Worm (Caenorhabditis elegans) whole organism, L1 larva: ENCODE results near the gene F21C10.10.

Source experiments
- C04F5.9 ChIP-seq: sonication (generic microtip); optimal IDR thresholded peaks from 2 replicates; lab custom pipeline; 2016; ENCODE audit warnings: missing genetic modification characterization, missing compliant biosample characterization
- ama-1 ChIP-seq: fragments of 150-350 bp; optimal IDR thresholded peaks from 2 replicates; lab custom pipeline; 2014
- lin-35 ChIP-seq, 2 experiments: fragments of 150-350 bp; optimal IDR thresholded peaks; 2 replicates each; lab custom pipeline; 2014; ENCODE audit warnings: missing biosample characterization in 2 of 2, missing genetic modification characterization in 2 of 2, missing genetic modification reagents in 2 of 2

DNA sequence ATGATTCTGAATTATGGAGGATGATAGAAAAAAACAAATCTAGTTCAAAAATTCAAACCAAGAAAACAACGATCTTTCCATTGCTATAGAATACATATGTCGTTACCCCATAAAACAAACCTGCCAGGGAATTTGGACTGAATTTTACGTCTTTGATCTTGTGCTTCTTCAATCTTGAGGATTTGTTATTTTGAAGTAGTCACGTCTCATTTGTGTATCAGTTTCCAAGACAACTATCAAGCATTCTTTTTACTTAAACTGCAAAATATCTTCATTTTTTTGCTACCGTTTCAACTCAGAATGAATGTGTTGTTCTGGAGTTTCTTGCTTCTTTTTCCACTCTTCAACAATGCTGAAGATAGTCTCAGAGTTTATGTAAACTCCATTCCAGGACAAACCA is 34.7 kb downstream of the F21C10.10 start, which contains the start of gene F21C10.19:
- no peak for TF ChIP-seq C04F5.9
- no peak for TF ChIP-seq lin-35 (GFP tag; optimal IDR thresholded peaks at IDR 0.05; lab: Kevin White, UChicago)
- TF ChIP-seq ama-1: no peak
